Fruit fly (Drosophila melanogaster) whole organism, embryonic: ENCODE measurements around the gene Vha68-1.
A peak's percentile ranks its signal among the peaks of the same experiment; 100 is the strongest.

ENCODE experiments used
- CG10321 ChIP-seq: fragments of 200-800 bp; sonication (Bioruptor generic); IDR thresholded peaks from 2 replicates; pipeline ENCODE4 v1.3.6; 2022; ENCODE audit warnings: missing biosample characterization, missing genetic modification characterization
- CG11398 ChIP-seq: fragments of 200-800 bp; sonication (Bioruptor generic); optimal IDR thresholded peaks from 2 replicates; lab custom pipeline; 2016; ENCODE audit warnings: missing biosample characterization, missing genetic modification characterization
- CG12769 ChIP-seq: fragments of 200-800 bp; sonication (Bioruptor generic); optimal IDR thresholded peaks from 2 replicates; lab custom pipeline; 2019; ENCODE audit warnings: missing biosample characterization, mild to moderate bottlenecking, missing genetic modification characterization, moderate library complexity
- CG13123 ChIP-seq: fragments of 200-800 bp; sonication (Bioruptor generic); optimal IDR thresholded peaks from 2 replicates; lab custom pipeline; 2016; ENCODE audit warnings: missing biosample characterization, missing genetic modification characterization
- CG1603 ChIP-seq: fragments of 200-800 bp; sonication (Bioruptor generic); optimal IDR thresholded peaks from 2 replicates; lab custom pipeline; 2019; ENCODE audit warnings: missing biosample characterization, mild to moderate bottlenecking, missing genetic modification characterization, moderate library complexity
- CG17186 ChIP-seq: fragments of 200-800 bp; sonication (Bioruptor generic); optimal IDR thresholded peaks from 3 replicates; lab custom pipeline; 2017; ENCODE audit warnings: missing biosample characterization, missing genetic modification reagents, missing genetic modification characterization
- CG18619 ChIP-seq: fragments of 200-800 bp; sonication (Bioruptor generic); optimal IDR thresholded peaks from 3 replicates; lab custom pipeline; 2017; ENCODE audit warnings: missing biosample characterization, mild to moderate bottlenecking, missing genetic modification characterization
- CG2202 ChIP-seq: fragments of 200-800 bp; sonication (Bioruptor generic); optimal IDR thresholded peaks from 2 replicates; lab custom pipeline; 2018; ENCODE audit warnings: missing biosample characterization, mild to moderate bottlenecking, missing genetic modification characterization
- CG32767 ChIP-seq: fragments of 200-800 bp; sonication (Bioruptor generic); IDR thresholded peaks from 2 replicates; pipeline ENCODE4 v1.3.6; 2022; ENCODE audit warnings: missing biosample characterization, missing genetic modification characterization
- CG33213 ChIP-seq: fragments of 200-800 bp; sonication (Bioruptor generic); optimal IDR thresholded peaks from 3 replicates; lab custom pipeline; 2016; ENCODE audit warnings: missing biosample characterization, missing genetic modification characterization
- CG34224 ChIP-seq: fragments of 200-800 bp; sonication (Bioruptor generic); IDR thresholded peaks from 3 replicates; pipeline ENCODE4 v1.3.6; 2022; ENCODE audit warnings: missing biosample characterization, missing genetic modification characterization; ENCODE audit not compliant: partially characterized antibody
- CG4404 ChIP-seq: fragments of 200-800 bp; sonication (Bioruptor generic); IDR thresholded peaks from 2 replicates; pipeline ENCODE4 v1.3.6; 2022; ENCODE audit warnings: missing biosample characterization, missing genetic modification characterization
- CG4424 ChIP-seq: fragments of 200-800 bp; sonication (Bioruptor generic); optimal IDR thresholded peaks from 3 replicates; lab custom pipeline; 2016; ENCODE audit warnings: missing biosample characterization, missing genetic modification characterization
- CG4617 ChIP-seq: fragments of 200-800 bp; sonication (Bioruptor generic); optimal IDR thresholded peaks from 3 replicates; lab custom pipeline; 2016; ENCODE audit warnings: missing biosample characterization, missing genetic modification characterization, borderline replicate concordance
- CG6654 ChIP-seq: fragments of 200-800 bp; sonication (Bioruptor generic); optimal IDR thresholded peaks from 2 replicates; lab custom pipeline; 2017; ENCODE audit warnings: missing biosample characterization, mild to moderate bottlenecking, missing genetic modification characterization
- CG7271 ChIP-seq: fragments of 200-800 bp; sonication (Bioruptor generic); optimal IDR thresholded peaks from 2 replicates; lab custom pipeline; 2018; ENCODE audit warnings: missing biosample characterization, mild to moderate bottlenecking, missing genetic modification characterization, moderate library complexity
- CG9215 ChIP-seq: fragments of 200-800 bp; sonication (Bioruptor generic); IDR thresholded peaks from 2 replicates; pipeline ENCODE4 v1.3.6; 2022; ENCODE audit warnings: missing biosample characterization, missing genetic modification characterization
- CG9609 ChIP-seq: fragments of 200-800 bp; sonication (Bioruptor generic); optimal IDR thresholded peaks from 3 replicates; lab custom pipeline; 2016; ENCODE audit warnings: missing biosample characterization, missing genetic modification characterization
- Dek ChIP-seq: fragments of 200-800 bp; sonication (Bioruptor generic); optimal IDR thresholded peaks from 3 replicates; lab custom pipeline; 2019; ENCODE audit warnings: missing biosample characterization, mild to moderate bottlenecking, missing genetic modification characterization, moderate library complexity
- Doc2 ChIP-seq: fragments of 200-800 bp; sonication (Bioruptor generic); IDR thresholded peaks from 2 replicates; pipeline ENCODE4 v1.3.6; 2022; ENCODE audit warnings: missing biosample characterization, missing genetic modification characterization
- Gug ChIP-seq: fragments of 200-800 bp; sonication (Bioruptor generic); IDR thresholded peaks from 4 replicates; pipeline ENCODE4 v1.3.6; 2022; ENCODE audit warnings: missing biosample characterization, missing genetic modification characterization
- HLH3B ChIP-seq: fragments of 200-800 bp; sonication (Bioruptor generic); IDR thresholded peaks from 2 replicates; pipeline ENCODE4 v1.3.6; 2022; ENCODE audit warnings: missing biosample characterization, missing genetic modification characterization
- Hand ChIP-seq: fragments of 200-800 bp; sonication (Bioruptor generic); optimal IDR thresholded peaks from 2 replicates; lab custom pipeline; 2017; ENCODE audit warnings: mild to moderate bottlenecking, missing biosample characterization, missing genetic modification reagents, missing genetic modification characterization
- Lhr ChIP-seq: fragments of 200-800 bp; sonication (Bioruptor generic); optimal IDR thresholded peaks from 3 replicates; lab custom pipeline; 2017; ENCODE audit warnings: mild to moderate bottlenecking, missing biosample characterization, missing genetic modification reagents, missing genetic modification characterization
- Lim3 ChIP-seq: fragments of 200-800 bp; sonication (Bioruptor generic); IDR thresholded peaks from 2 replicates; pipeline ENCODE4 v1.3.6; 2022; ENCODE audit warnings: missing biosample characterization, missing genetic modification characterization
- MBD-R2 ChIP-seq: fragments of 200-800 bp; sonication (Bioruptor generic); IDR thresholded peaks from 2 replicates; pipeline ENCODE4 v1.3.6; 2022; ENCODE audit warnings: missing biosample characterization, missing genetic modification characterization
- Mad ChIP-seq: fragments of 200-800 bp; sonication (Bioruptor generic); optimal IDR thresholded peaks from 2 replicates; lab custom pipeline; 2016; ENCODE audit warnings: missing biosample characterization, missing genetic modification characterization
- Side ChIP-seq: fragments of 200-800 bp; sonication (Bioruptor generic); optimal IDR thresholded peaks from 2 replicates; lab custom pipeline; 2016; ENCODE audit warnings: missing biosample characterization, missing genetic modification characterization
- Sox102F ChIP-seq: fragments of 200-800 bp; sonication (Bioruptor generic); optimal IDR thresholded peaks from 2 replicates; lab custom pipeline; 2018; ENCODE audit warnings: missing biosample characterization, mild to moderate bottlenecking, missing genetic modification characterization, moderate library complexity
- ash1 ChIP-seq: fragments of 200-800 bp; sonication (Bioruptor generic); optimal IDR thresholded peaks from 2 replicates; lab custom pipeline; 2018; ENCODE audit warnings: missing biosample characterization, mild to moderate bottlenecking, missing genetic modification characterization
- ato ChIP-seq: fragments of 200-800 bp; sonication (Bioruptor generic); IDR thresholded peaks from 2 replicates; pipeline ENCODE4 v1.3.6; 2022; ENCODE audit warnings: missing biosample characterization, missing genetic modification characterization; ENCODE audit not compliant: partially characterized antibody
- cwo ChIP-seq: fragments of 200-800 bp; sonication (Bioruptor generic); optimal IDR thresholded peaks from 3 replicates; lab custom pipeline; 2017; ENCODE audit warnings: missing biosample characterization, missing genetic modification characterization, mild to moderate bottlenecking, moderate library complexity, missing genetic modification reagents
- disco-r ChIP-seq: fragments of 200-800 bp; sonication (Bioruptor generic); optimal IDR thresholded peaks from 2 replicates; lab custom pipeline; 2016; ENCODE audit warnings: missing biosample characterization, missing genetic modification characterization
- dmrt11E ChIP-seq: fragments of 200-800 bp; sonication (Bioruptor generic); optimal IDR thresholded peaks from 3 replicates; lab custom pipeline; 2018; ENCODE audit warnings: missing biosample characterization, mild to moderate bottlenecking, missing genetic modification characterization, moderate library complexity
- dysf ChIP-seq: fragments of 200-800 bp; sonication (Bioruptor generic); IDR thresholded peaks from 3 replicates; pipeline ENCODE4 v1.3.6; 2022; ENCODE audit warnings: missing biosample characterization, missing genetic modification characterization
- en ChIP-seq: fragments of 200-800 bp; sonication (Bioruptor generic); optimal IDR thresholded peaks from 2 replicates; lab custom pipeline; 2016; ENCODE audit warnings: missing biosample characterization, missing genetic modification characterization
- ewg ChIP-seq: fragments of 200-800 bp; sonication (Bioruptor generic); optimal IDR thresholded peaks from 3 replicates; lab custom pipeline; 2017; ENCODE audit warnings: mild to moderate bottlenecking, missing biosample characterization, missing genetic modification reagents, missing genetic modification characterization
- fd64A ChIP-seq: fragments of 200-800 bp; sonication (Bioruptor generic); optimal IDR thresholded peaks from 3 replicates; lab custom pipeline; 2018; ENCODE audit warnings: missing biosample characterization, mild to moderate bottlenecking, missing genetic modification characterization
- grau ChIP-seq: fragments of 200-800 bp; optimal IDR thresholded peaks from 3 replicates; lab custom pipeline; 2019; ENCODE audit warnings: missing biosample characterization, mild to moderate bottlenecking, missing genetic modification characterization, moderate library complexity
- gro ChIP-seq: fragments of 200-800 bp; sonication (Bioruptor generic); optimal IDR thresholded peaks from 2 replicates; lab custom pipeline; 2016; ENCODE audit warnings: missing biosample characterization, missing genetic modification characterization
- gsb-n ChIP-seq: fragments of 200-800 bp; sonication (Bioruptor generic); optimal IDR thresholded peaks from 3 replicates; lab custom pipeline; 2018; ENCODE audit warnings: missing biosample characterization, mild to moderate bottlenecking, missing genetic modification characterization
- her ChIP-seq: fragments of 200-800 bp; sonication (Bioruptor generic); optimal IDR thresholded peaks from 2 replicates; lab custom pipeline; 2016; ENCODE audit warnings: missing biosample characterization, missing genetic modification characterization
- jing ChIP-seq: fragments of 200-800 bp; sonication (Bioruptor generic); optimal IDR thresholded peaks from 2 replicates; lab custom pipeline; 2018; ENCODE audit warnings: missing biosample characterization, mild to moderate bottlenecking, missing genetic modification characterization
- kay ChIP-seq: fragments of 200-800 bp; sonication (Bioruptor generic); optimal IDR thresholded peaks from 2 replicates; lab custom pipeline; 2016; ENCODE audit warnings: missing biosample characterization, missing genetic modification characterization
- odd ChIP-seq: fragments of 200-800 bp; sonication (Bioruptor generic); optimal IDR thresholded peaks from 2 replicates; lab custom pipeline; 2017; ENCODE audit warnings: missing biosample characterization, mild to moderate bottlenecking, missing genetic modification characterization
- phol ChIP-seq: fragments of 200-800 bp; sonication (Bioruptor generic); optimal IDR thresholded peaks from 3 replicates; lab custom pipeline; 2018; ENCODE audit warnings: missing biosample characterization, mild to moderate bottlenecking, missing genetic modification characterization, moderate library complexity
- psq ChIP-seq: fragments of 200-800 bp; sonication (Bioruptor generic); optimal IDR thresholded peaks from 2 replicates; lab custom pipeline; 2017; ENCODE audit warnings: missing biosample characterization, missing genetic modification characterization
- slbo ChIP-seq: fragments of 200-800 bp; sonication (Bioruptor generic); IDR thresholded peaks from 2 replicates; pipeline ENCODE4 v1.3.6; 2022; ENCODE audit warnings: missing biosample characterization, missing genetic modification characterization
- sob ChIP-seq: fragments of 200-800 bp; sonication (Bioruptor generic); IDR thresholded peaks from 2 replicates; pipeline ENCODE4 v1.3.6; 2022; ENCODE audit warnings: missing biosample characterization, missing genetic modification characterization
- sug ChIP-seq: fragments of 200-800 bp; optimal IDR thresholded peaks from 2 replicates; lab custom pipeline; 2019; ENCODE audit warnings: missing biosample characterization, mild to moderate bottlenecking, missing genetic modification characterization, moderate library complexity
- unc-4 ChIP-seq: fragments of 200-800 bp; sonication (Bioruptor generic); IDR thresholded peaks from 2 replicates; pipeline ENCODE4 v1.3.6; 2022; ENCODE audit warnings: missing biosample characterization, missing genetic modification characterization; ENCODE audit not compliant: partially characterized antibody

Gene Vha68-1

DNA sequence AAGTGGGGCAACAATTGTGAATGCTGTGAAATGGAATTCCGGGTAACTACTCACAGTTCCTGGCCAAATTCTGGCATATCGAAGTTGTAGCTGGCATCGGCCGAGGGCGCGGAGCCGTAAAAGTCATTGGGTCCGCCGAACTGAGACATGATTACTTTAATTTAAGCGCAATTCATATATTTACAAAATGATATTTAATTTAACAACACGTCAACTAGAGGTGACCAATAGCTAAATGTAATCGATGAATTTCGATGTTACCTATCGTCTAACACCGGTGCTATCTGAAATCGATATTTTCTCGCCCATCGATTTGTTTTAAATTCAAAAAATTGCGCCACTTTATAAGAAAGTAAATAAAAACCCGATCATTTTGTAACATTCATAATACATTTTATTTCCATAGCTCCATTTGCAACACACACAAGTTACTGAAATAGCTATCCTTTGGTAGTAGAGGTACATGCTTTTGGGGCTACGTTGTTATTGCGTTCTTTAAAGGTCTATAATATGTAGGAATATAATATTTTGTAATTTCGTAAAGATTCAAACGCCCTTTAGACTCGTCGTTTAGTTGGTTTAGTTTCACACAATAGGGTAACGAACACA lies 3.4 kb downstream of the Vha68-1 start, which contains the start of gene Yip1d1 (continued):
- TF ChIP-seq CG9215 (GFP tag; lab: Robert Waterston, UW) (no peak), CG13123 (no peak), en (no peak), CG10321 (GFP tag; lab: Robert Waterston, UW) (no peak), CG12769 (no peak), CG33213 (GFP tag; lab: Kevin White, UChicago) (peak; percentile 1), dysf (GFP tag; lab: Robert Waterston, UW) (no peak), Hand (GFP tag; lab: Kevin White, UChicago) (no peak), odd (GFP tag; lab: Kevin White, UChicago) (no peak), sob (no peak), CG1603 (tag; lab: Kevin White, UChicago) (no peak), CG2202 (tag; lab: Kevin White, UChicago) (no peak), CG9609 (GFP tag; lab: Kevin White, UChicago) (no peak), Mad (GFP tag; lab: Kevin White, UChicago) (no peak), CG4424 (GFP tag; lab: Kevin White, UChicago) (no peak), slbo (GFP tag; lab: Robert Waterston, UW) (no peak), CG6654 (GFP tag; lab: Kevin White, UChicago) (no peak), her (no peak), ato (GFP tag; lab: Robert Waterston, UW) (peak; percentile 93), CG32767 (GFP tag; lab: Robert Waterston, UW) (no peak), CG11398 (GFP tag; lab: Kevin White, UChicago) (no peak), Lim3 (GFP tag; lab: Robert Waterston, UW) (no peak), unc-4 (GFP tag; lab: Robert Waterston, UW) (peak; percentile 97), cwo (GFP tag; lab: Kevin White, UChicago) (no peak), CG4617 (GFP tag; lab: Kevin White, UChicago) (peak; percentile 65), sug (tag; lab: Kevin White, UChicago) (no peak), Doc2 (GFP tag; lab: Robert Waterston, UW) (no peak), CG18619 (GFP tag; lab: Kevin White, UChicago) (no peak), phol (tag; lab: Kevin White, UChicago) (peak; percentile 13), jing (GFP tag; lab: Kevin White, UChicago) (no peak), fd64A (no peak), Sox102F (GFP tag; lab: Kevin White, UChicago) (no peak), CG7271 (tag; lab: Kevin White, UChicago) (no peak), kay (GFP tag; lab: Kevin White, UChicago) (no peak), Side (GFP tag; lab: Kevin White, UChicago) (no peak), ewg (GFP tag; lab: Kevin White, UChicago) (no peak), Lhr (no peak), Dek (tag; lab: Kevin White, UChicago) (no peak), HLH3B (GFP tag; lab: Robert Waterston, UW) (no peak), Gug (GFP tag; lab: Robert Waterston, UW) (no peak), dmrt11E (tag; lab: Kevin White, UChicago) (no peak), CG4404 (GFP tag; lab: Robert Waterston, UW) (no peak), disco-r (GFP tag; lab: Kevin White, UChicago) (no peak), CG34224 (GFP tag; lab: Robert Waterston, UW) (peak; percentile 98), ash1 (GFP tag; lab: Kevin White, UChicago) (no peak), gro (GFP tag; lab: Kevin White, UChicago) (peak; percentile 43), grau (tag; lab: Kevin White, UChicago) (no peak), CG17186 (GFP tag; lab: Kevin White, UChicago) (no peak), MBD-R2 (GFP tag; lab: Robert Waterston, UW) (peak; percentile 81), psq (no peak), gsb-n (no peak)
